3 fruit fly cellular contexts compared by ENCODE assay signal in the genomic region with DNA sequence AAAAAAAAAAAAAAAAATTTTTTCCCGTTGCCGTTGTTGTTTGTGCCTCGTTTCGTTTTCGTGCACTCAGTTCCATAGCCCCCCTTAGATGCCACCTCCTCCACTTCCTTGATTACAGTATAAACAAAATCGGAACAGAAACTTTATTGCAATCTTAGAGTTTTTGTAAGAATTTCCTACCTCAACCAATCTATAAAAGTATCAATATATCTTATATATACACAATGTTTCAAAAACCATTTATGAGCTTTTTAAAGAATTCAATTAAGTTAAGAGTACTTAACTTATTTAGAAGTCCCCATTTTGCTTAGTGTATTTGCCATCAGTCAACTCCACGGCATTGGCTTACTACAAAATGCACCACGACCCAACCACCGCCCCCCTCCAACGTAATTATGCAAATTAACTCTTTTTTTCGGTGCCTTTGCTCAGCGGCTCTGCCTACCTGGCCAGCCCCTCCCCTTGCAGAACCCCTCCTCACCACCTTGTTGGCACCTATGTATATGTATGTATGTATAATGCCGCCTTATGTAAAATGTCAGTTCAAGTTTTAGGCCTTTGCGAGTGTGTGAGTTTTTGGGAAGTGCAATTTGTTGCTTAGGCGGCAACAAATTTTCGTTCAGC.
TF ChIP-seq lines count a peak whose summit lies in the region.

No protein-coding gene starts in this region.

- TF ChIP-seq CTCF in whole organism, embryonic (GFP tag; optimal IDR thresholded peaks at IDR 0.05; lab: Kevin White, UChicago), result no peak

TF ChIP-seq in whole organism, embryonic, 481 proteins besides CTCF, POLR2A, EP300 and RAD21 (continues in another document):
- TF ChIP-seq insv (GFP tag; optimal IDR thresholded peaks at IDR 0.05; lab: Kevin White, UChicago) (no peak), cg (GFP tag; optimal IDR thresholded peaks at IDR 0.05; lab: Kevin White, UChicago) (peak; percentile 11), CG17328 (GFP tag; IDR thresholded peaks at IDR 0.05; lab: Robert Waterston, UW) (0 out of 2 replicates have a peak, but pooled peaks have one; percentile 15), fd96Cb (tag; optimal IDR thresholded peaks at IDR 0.05; lab: Kevin White, UChicago) (peak; percentile 0), CG10366 (GFP tag; IDR thresholded peaks at IDR 0.05; lab: Robert Waterston, UW) (no peak), CG18262 (tag; optimal IDR thresholded peaks at IDR 0.05; lab: Kevin White, UChicago) (peak; percentile 17), Nf-YB (GFP tag; optimal IDR thresholded peaks at IDR 0.05; lab: Kevin White, UChicago) (peak; percentile 2), CG9437 (GFP tag; optimal IDR thresholded peaks at IDR 0.05; lab: Kevin White, UChicago) (no peak), CG17829 (tag; optimal IDR thresholded peaks at IDR 0.05; lab: Kevin White, UChicago) (peak; percentile 2), Xrp1 (GFP tag; IDR thresholded peaks at IDR 0.05; lab: Robert Waterston, UW) (0 out of 2 replicates have a peak, but pooled peaks have one; percentile 8), sqz (GFP tag; optimal IDR thresholded peaks at IDR 0.05; lab: Kevin White, UChicago) (peak; percentile 38), gem (tag; optimal IDR thresholded peaks at IDR 0.05; lab: Kevin White, UChicago) (peak; percentile 22), sens (GFP tag; lab: Kevin White, UChicago) (peak; percentile 74), crol (GFP tag; IDR thresholded peaks at IDR 0.05; lab: Robert Waterston, UW) (peak; percentile 51), lmd (GFP tag; IDR thresholded peaks at IDR 0.05; lab: Robert Waterston, UW) (0 out of 2 replicates have a peak, but pooled peaks have one; percentile 13), CG10147 (GFP tag; optimal IDR thresholded peaks at IDR 0.05; lab: Kevin White, UChicago) (no peak), CG11504 (tag; optimal IDR thresholded peaks at IDR 0.05; lab: Kevin White, UChicago) (peak; percentile 45), chn (GFP tag; optimal IDR thresholded peaks at IDR 0.05; lab: Kevin White, UChicago) (no peak), phol (tag; optimal IDR thresholded peaks at IDR 0.05; lab: Kevin White, UChicago) (peak; percentile 9), CG10979 (tag; optimal IDR thresholded peaks at IDR 0.05; lab: Kevin White, UChicago) (peak; percentile 22), Blimp-1 (GFP tag; optimal IDR thresholded peaks at IDR 0.05; lab: Kevin White, UChicago) (peak; percentile 25), Awh (GFP tag; IDR thresholded peaks at IDR 0.05; lab: Robert Waterston, UW) (peak; percentile 27; the same call in 1 of the 2 replicates), CG31441 (GFP tag; IDR thresholded peaks at IDR 0.05; lab: Robert Waterston, UW) (0 out of 2 replicates have a peak, but pooled peaks have one; percentile 27), dmrt99B (tag; optimal IDR thresholded peaks at IDR 0.05; lab: Kevin White, UChicago) (peak; percentile 33), vvl (GFP tag; IDR thresholded peaks at IDR 0.05; lab: Robert Waterston, UW) (peak; percentile 94), bsh (GFP tag; optimal IDR thresholded peaks at IDR 0.05; lab: Kevin White, UChicago) (peak in 1 of 2 experiments; percentile 13)

TF ChIP-seq in whole organism, prepupa, 60 proteins besides CTCF, POLR2A, EP300 and RAD21:
- TF ChIP-seq CG6163 (GFP tag; IDR thresholded peaks at IDR 0.05; lab: Robert Waterston, UW) (peak; percentile 24; the same call in 1 of the 3 replicates), CG3032 (tag; optimal IDR thresholded peaks at IDR 0.05; lab: Kevin White, UChicago) (no peak), Eip78C (GFP tag; lab: Kevin White, UChicago) (peak; percentile 66), CG9139 (GFP tag; optimal IDR thresholded peaks at IDR 0.05; lab: Kevin White, UChicago) (no peak), Sox14 (GFP tag; optimal IDR thresholded peaks at IDR 0.05; lab: Kevin White, UChicago) (no peak), CG8632 (GFP tag; optimal IDR thresholded peaks at IDR 0.05; lab: Kevin White, UChicago) (no peak), svp (GFP tag; lab: Kevin White, UChicago) (peak; percentile 68), Met (GFP tag; optimal IDR thresholded peaks at IDR 0.05; lab: Kevin White, UChicago) (peak; percentile 11), Blimp-1 (GFP tag; optimal IDR thresholded peaks at IDR 0.05; lab: Kevin White, UChicago) (no peak), OdsH (GFP tag; optimal IDR thresholded peaks at IDR 0.05; lab: Kevin White, UChicago) (peak; percentile 2), Hr39 (GFP tag; optimal IDR thresholded peaks at IDR 0.05; lab: Kevin White, UChicago) (no peak), Hr4 (GFP tag; optimal IDR thresholded peaks at IDR 0.05; lab: Kevin White, UChicago) (peak; percentile 18), Sox15 (GFP tag; optimal IDR thresholded peaks at IDR 0.05; lab: Kevin White, UChicago) (no peak), Hr38 (GFP tag; optimal IDR thresholded peaks at IDR 0.05; lab: Kevin White, UChicago) (no peak), eg (GFP tag; IDR thresholded peaks at IDR 0.05; lab: Robert Waterston, UW) (0 out of 3 replicates have a peak, but pooled peaks have one; percentile 24), CG10631 (GFP tag; optimal IDR thresholded peaks at IDR 0.05; lab: Kevin White, UChicago) (peak; percentile 4)
TF ChIP-seq in whole organism, prepupa: peak in this region for 8.

TF ChIP-seq in whole organism, wandering third instar larva, 38 proteins besides CTCF, POLR2A, EP300 and RAD21:
- TF ChIP-seq HLH106 (tag; optimal IDR thresholded peaks at IDR 0.05; lab: Kevin White, UChicago) (peak; percentile 13), Dif (GFP tag; optimal IDR thresholded peaks at IDR 0.05; lab: Kevin White, UChicago; ENCODE audit: partially characterized antibody) (no peak), h (GFP tag; optimal IDR thresholded peaks at IDR 0.05; lab: Kevin White, UChicago) (peak; percentile 6), Vsx2 (GFP tag; optimal IDR thresholded peaks at IDR 0.05; lab: Kevin White, UChicago; ENCODE audit: partially characterized antibody) (no peak), Hr78 (GFP tag; optimal IDR thresholded peaks at IDR 0.05; lab: Kevin White, UChicago) (no peak), Rel (GFP tag; optimal IDR thresholded peaks at IDR 0.05; lab: Kevin White, UChicago) (no peak), Rel (tag; optimal IDR thresholded peaks at IDR 0.05; lab: Kevin White, UChicago) (no peak), Dfd (GFP tag; optimal IDR thresholded peaks at IDR 0.05; lab: Kevin White, UChicago) (no peak)

Comparison
In these comparisons a context has a peak if more than half of its experiments do, and no peak if none do; other contexts are left out.
1. Of the 7 proteins assayed by ChIP-seq in both whole organism, embryonic and whole organism, prepupa: peak only in whole organism, embryonic: Blimp-1; only in whole organism, prepupa: none; in both: none; in neither: 6.